Fruit fly (Drosophila melanogaster) whole organism, prepupa: Measurements from ENCODE around the gene brat.

Experiments used
- CG15336 ChIP-seq: fragments of 200-800 bp; sonication (Bioruptor generic); IDR thresholded peaks from 2 replicates; pipeline ENCODE4 v1.3.6; 2022; ENCODE audit warnings: missing biosample characterization, missing genetic modification characterization
- Sox102F ChIP-seq: fragments of 200-800 bp; sonication (Bioruptor generic); optimal IDR thresholded peaks from 2 replicates; lab custom pipeline; 2016; ENCODE audit warnings: missing biosample characterization, mild to moderate bottlenecking, missing genetic modification characterization
- fd59A ChIP-seq: fragments of 200-800 bp; sonication (Bioruptor generic); optimal IDR thresholded peaks from 2 replicates; lab custom pipeline; 2017; ENCODE audit warnings: missing biosample characterization, mild to moderate bottlenecking, missing genetic modification characterization, missing genetic modification reagents
- lz ChIP-seq: fragments of 200-800 bp; sonication (Bioruptor generic); optimal IDR thresholded peaks from 3 replicates; lab custom pipeline; 2016; ENCODE audit warnings: missing biosample characterization, missing genetic modification characterization

dm6 chr2L:19134814-19135523 is 1.4 kb downstream of the brat start, which contains the start of gene Polr1D:
- TF ChIP-seq lz, result peak; percentile 2
- TF ChIP-seq CG15336 (GFP tag; lab: Robert Waterston, UW), result no peak
- peak; percentile 20 for TF ChIP-seq fd59A (GFP tag; lab: Kevin White, UChicago)
- TF ChIP-seq Sox102F (GFP tag; lab: Kevin White, UChicago), result no peak
